Fruit fly (Drosophila melanogaster) whole organism, pupa: ENCODE data around the gene ey.

Source experiments
- CG10348 ChIP-seq: fragments of 200-800 bp; sonication (Bioruptor generic); IDR thresholded peaks from 2 replicates; pipeline ENCODE4 v1.3.6; 2022; ENCODE audit warnings: missing biosample characterization, missing genetic modification characterization
- CG12605 ChIP-seq: fragments of 200-800 bp; sonication (Bioruptor generic); IDR thresholded peaks from 2 replicates; pipeline ENCODE4 v1.3.6; 2022; ENCODE audit warnings: missing biosample characterization, missing genetic modification characterization
- CG13204 ChIP-seq: fragments of 200-800 bp; sonication (Bioruptor generic); optimal IDR thresholded peaks from 2 replicates; lab custom pipeline; 2018; ENCODE audit warnings: missing biosample characterization, mild to moderate bottlenecking, missing genetic modification characterization, moderate library complexity
- CG14655 ChIP-seq: fragments of 200-800 bp; sonication (Bioruptor generic); optimal IDR thresholded peaks from 3 replicates; lab custom pipeline; 2017; ENCODE audit warnings: mild to moderate bottlenecking, missing biosample characterization, missing genetic modification reagents, missing genetic modification characterization
- CG15710 ChIP-seq: fragments of 200-800 bp; sonication (Bioruptor generic); optimal IDR thresholded peaks from 2 replicates; lab custom pipeline; 2018; ENCODE audit warnings: missing biosample characterization, mild to moderate bottlenecking, missing genetic modification characterization, moderate library complexity
- CG17806 ChIP-seq: fragments of 200-800 bp; sonication (Bioruptor generic); optimal IDR thresholded peaks from 2 replicates; lab custom pipeline; 2018; ENCODE audit warnings: missing biosample characterization, mild to moderate bottlenecking, missing genetic modification characterization, moderate library complexity
- CG32121 ChIP-seq: fragments of 200-800 bp; sonication (Bioruptor generic); IDR thresholded peaks from 2 replicates; pipeline ENCODE4 v1.3.6; 2022; ENCODE audit warnings: missing biosample characterization, missing genetic modification characterization
- CG34367 ChIP-seq: fragments of 200-800 bp; sonication (Bioruptor generic); optimal IDR thresholded peaks from 2 replicates; lab custom pipeline; 2018; ENCODE audit warnings: missing biosample characterization, mild to moderate bottlenecking, missing genetic modification characterization
- CG4496 ChIP-seq: fragments of 200-800 bp; sonication (Bioruptor generic); IDR thresholded peaks from 3 replicates; pipeline ENCODE4 v1.3.6; 2022; ENCODE audit warnings: missing biosample characterization, missing genetic modification characterization
- CG8159 ChIP-seq: fragments of 200-800 bp; sonication (Bioruptor generic); optimal IDR thresholded peaks from 3 replicates; lab custom pipeline; 2018; ENCODE audit warnings: missing biosample characterization, mild to moderate bottlenecking, missing genetic modification characterization, moderate library complexity
- CG8301 ChIP-seq: fragments of 200-800 bp; sonication (Bioruptor generic); optimal IDR thresholded peaks from 2 replicates; lab custom pipeline; 2018; ENCODE audit warnings: missing biosample characterization, mild to moderate bottlenecking, missing genetic modification characterization
- CG9948 ChIP-seq: fragments of 200-800 bp; sonication (Bioruptor generic); optimal IDR thresholded peaks from 2 replicates; lab custom pipeline; 2018; ENCODE audit warnings: missing biosample characterization, mild to moderate bottlenecking, missing genetic modification characterization, moderate library complexity
- D1 ChIP-seq: fragments of 200-800 bp; sonication (Bioruptor generic); optimal IDR thresholded peaks from 2 replicates; lab custom pipeline; 2018; ENCODE audit warnings: missing biosample characterization, mild to moderate bottlenecking, missing genetic modification characterization, moderate library complexity
- EcR ChIP-seq: fragments of 200-800 bp; sonication (Bioruptor generic); optimal IDR thresholded peaks from 3 replicates; lab custom pipeline; 2019; ENCODE audit warnings: missing biosample characterization, missing genetic modification characterization, mild to moderate bottlenecking, moderate library complexity, missing genetic modification reagents
- Ets98B ChIP-seq: fragments of 200-800 bp; sonication (Bioruptor generic); IDR thresholded peaks from 2 replicates; pipeline ENCODE4 v1.3.6; 2022; ENCODE audit warnings: missing biosample characterization, missing genetic modification characterization
- Pif1A ChIP-seq: fragments of 200-800 bp; sonication (Bioruptor generic); optimal IDR thresholded peaks from 3 replicates; lab custom pipeline; 2016; ENCODE audit warnings: missing biosample characterization, missing genetic modification characterization
- Pif1B ChIP-seq: fragments of 200-800 bp; sonication (Bioruptor generic); optimal IDR thresholded peaks from 3 replicates; lab custom pipeline; 2016; ENCODE audit warnings: missing biosample characterization, missing genetic modification characterization
- Snoo ChIP-seq: fragments of 200-800 bp; sonication (Bioruptor generic); optimal IDR thresholded peaks from 3 replicates; lab custom pipeline; 2017; ENCODE audit warnings: missing biosample characterization, mild to moderate bottlenecking, missing genetic modification characterization, inconsistent platforms
- fd96Ca ChIP-seq: fragments of 200-800 bp; sonication (Bioruptor generic); IDR thresholded peaks from 3 replicates; pipeline ENCODE4 v1.3.6; 2022; ENCODE audit warnings: missing biosample characterization, missing genetic modification characterization
- gl ChIP-seq: fragments of 200-800 bp; sonication (Bioruptor generic); optimal IDR thresholded peaks from 2 replicates; lab custom pipeline; 2018; ENCODE audit warnings: missing biosample characterization, mild to moderate bottlenecking, missing genetic modification characterization
- rn ChIP-seq: fragments of 200-800 bp; sonication (Bioruptor generic); IDR thresholded peaks from 2 replicates; pipeline ENCODE4 v1.3.6; 2022; ENCODE audit warnings: missing biosample characterization, missing genetic modification characterization

ey gene

dm6 chr4:664277-664676 is 33.2 kb upstream of the ey start:
- TF ChIP-seq D1 (tag; lab: Kevin White, UChicago): no peak

- TF ChIP-seq Pif1B (GFP tag; lab: Kevin White, UChicago) (no peak), CG12605 (GFP tag; lab: Robert Waterston, UW) (no peak), CG17806 (tag; lab: Kevin White, UChicago) (no peak), gl (tag; lab: Kevin White, UChicago) (no peak), CG8159 (tag; lab: Kevin White, UChicago) (peak; percentile 43), CG15710 (tag; lab: Kevin White, UChicago) (peak; percentile 18), D1 (tag; lab: Kevin White, UChicago) (peak; percentile 29), rn (GFP tag; lab: Robert Waterston, UW) (no peak), Snoo (tag; lab: Kevin White, UChicago) (no peak), CG34367 (tag; lab: Kevin White, UChicago) (peak; percentile 14)
These were observed 26.5 kb upstream of the ey start, which contains the start of gene CG11360 for dm6 chr4:670905-671419. Gene CG11360, plus strand, starts transcription at chr4:671142.

- TF ChIP-seq CG9948 (tag; lab: Kevin White, UChicago) (no peak), CG8159 (tag; lab: Kevin White, UChicago) (no peak), CG12605 (GFP tag; lab: Robert Waterston, UW) (no peak), CG4496 (GFP tag; lab: Robert Waterston, UW) (no peak), Ets98B (no peak), Pif1A (GFP tag; lab: Kevin White, UChicago) (peak; percentile 42), CG13204 (no peak), fd96Ca (GFP tag; lab: Robert Waterston, UW) (no peak), CG8301 (tag; lab: Kevin White, UChicago) (no peak), gl (tag; lab: Kevin White, UChicago) (no peak), Pif1B (GFP tag; lab: Kevin White, UChicago) (peak; percentile 21), D1 (tag; lab: Kevin White, UChicago) (peak; percentile 81), CG17806 (tag; lab: Kevin White, UChicago) (no peak), CG34367 (tag; lab: Kevin White, UChicago) (no peak), CG32121 (GFP tag; lab: Robert Waterston, UW) (peak; percentile 65; the same call in 1 of the 2 replicates), CG14655 (no peak), EcR (GFP tag; lab: Kevin White, UChicago) (no peak), CG10348 (no peak), Snoo (tag; lab: Kevin White, UChicago) (peak; percentile 48), CG15710 (tag; lab: Kevin White, UChicago) (no peak), rn (GFP tag; lab: Robert Waterston, UW) (no peak)
These were observed 2.4 kb upstream of the ey start for dm6 chr4:694917-695720.

- TF ChIP-seq CG32121 (GFP tag; lab: Robert Waterston, UW) (no peak), CG8301 (tag; lab: Kevin White, UChicago) (peak; percentile 1), Snoo (tag; lab: Kevin White, UChicago) (peak; percentile 21), fd96Ca (GFP tag; lab: Robert Waterston, UW) (no peak), CG9948 (tag; lab: Kevin White, UChicago) (no peak), D1 (tag; lab: Kevin White, UChicago) (peak; percentile 8), CG34367 (tag; lab: Kevin White, UChicago) (peak; percentile 14), Pif1A (GFP tag; lab: Kevin White, UChicago) (peak; percentile 8), CG13204 (no peak), CG14655 (no peak), EcR (GFP tag; lab: Kevin White, UChicago) (no peak), CG12605 (GFP tag; lab: Robert Waterston, UW) (no peak), CG17806 (tag; lab: Kevin White, UChicago) (peak; percentile 11), Ets98B (no peak), CG15710 (tag; lab: Kevin White, UChicago) (peak; percentile 12), CG10348 (no peak), gl (tag; lab: Kevin White, UChicago) (peak; percentile 6), CG8159 (tag; lab: Kevin White, UChicago) (no peak), CG4496 (GFP tag; lab: Robert Waterston, UW) (no peak), Pif1B (GFP tag; lab: Kevin White, UChicago) (peak; percentile 18), rn (GFP tag; lab: Robert Waterston, UW) (no peak)
- TF ChIP-seq, all 21 proteins: peak for 9
These were observed 1.6 kb upstream of the ey start, which contains the start of gene myo for dm6 chr4:695845-696244. Gene myo, minus strand, starts transcription at chr4:696055.

- TF ChIP-seq Pif1A (GFP tag; lab: Kevin White, UChicago) (no peak), Pif1B (GFP tag; lab: Kevin White, UChicago) (peak; percentile 20), Snoo (tag; lab: Kevin White, UChicago) (no peak), CG32121 (GFP tag; lab: Robert Waterston, UW) (peak; percentile 36; the same call in 1 of the 2 replicates), CG12605 (GFP tag; lab: Robert Waterston, UW) (no peak), EcR (GFP tag; lab: Kevin White, UChicago) (no peak), fd96Ca (GFP tag; lab: Robert Waterston, UW) (no peak), D1 (tag; lab: Kevin White, UChicago) (peak; percentile 25), CG13204 (no peak), CG8159 (tag; lab: Kevin White, UChicago) (peak; percentile 10), CG15710 (tag; lab: Kevin White, UChicago) (peak; percentile 2), CG17806 (tag; lab: Kevin White, UChicago) (peak; percentile 1), CG4496 (GFP tag; lab: Robert Waterston, UW) (no peak)
These were observed 851 bp upstream of the ey start for dm6 chr4:696638-697037.
